Fruit fly (Drosophila melanogaster): Measurements from ENCODE around the gene kkv.

Gene kkv

dm6 chr3R:5374720-5375119, 17.9 kb downstream of the kkv start, which contains the start of the genes hd and CG14667:
hd (minus strand) TSS chr3R:5374962.
CG14667 (plus strand) TSS chr3R:5375022.
- TF ChIP-seq net (GFP tag; optimal IDR thresholded peaks at IDR 0.05) (no peak), Sox15 (GFP tag; optimal IDR thresholded peaks at IDR 0.05) (no peak), lz (GFP tag; optimal IDR thresholded peaks at IDR 0.05) (peak; percentile 5), dac (GFP tag; optimal IDR thresholded peaks at IDR 0.05) (no peak), CG6854 (GFP tag; optimal IDR thresholded peaks at IDR 0.05) (no peak), Smox (GFP tag; optimal IDR thresholded peaks at IDR 0.05) (no peak), CG31627 (GFP tag; optimal IDR thresholded peaks at IDR 0.05) (no peak), Blimp-1 (GFP tag; optimal IDR thresholded peaks at IDR 0.05) (no peak), CG1621 (tag; optimal IDR thresholded peaks at IDR 0.05) (no peak), Met (GFP tag; optimal IDR thresholded peaks at IDR 0.05) (no peak), Eip93F (GFP tag; optimal IDR thresholded peaks at IDR 0.05) (no peak), fkh (GFP tag; optimal IDR thresholded peaks at IDR 0.05) (peak; percentile 90)

- peak; percentile 27 for TF ChIP-seq CG8319 (GFP tag; optimal IDR thresholded peaks at IDR 0.05)
- TF ChIP-seq Hr39 (GFP tag; optimal IDR thresholded peaks at IDR 0.05), result peak; percentile 83
- TF ChIP-seq Sox102F (GFP tag; optimal IDR thresholded peaks at IDR 0.05), result no peak
- TF ChIP-seq dac (GFP tag; optimal IDR thresholded peaks at IDR 0.05), result no peak
- peak; percentile 32 for TF ChIP-seq CG1621 (tag; optimal IDR thresholded peaks at IDR 0.05)
- TF ChIP-seq Eip78C (GFP tag), result peak; percentile 79
- TF ChIP-seq CG31627 (GFP tag; optimal IDR thresholded peaks at IDR 0.05), result peak; percentile 86
- TF ChIP-seq eg (GFP tag; IDR thresholded peaks at IDR 0.05), result peak; percentile 45; the same call in 1 of the 3 replicates
- peak; percentile 11 for TF ChIP-seq Lpt (GFP tag; optimal IDR thresholded peaks at IDR 0.05)
- peak; percentile 59 for TF ChIP-seq CG3032 (tag; optimal IDR thresholded peaks at IDR 0.05)
- peak; percentile 55 for TF ChIP-seq Sox15 (GFP tag; optimal IDR thresholded peaks at IDR 0.05)
- TF ChIP-seq CG6163 (GFP tag; IDR thresholded peaks at IDR 0.05), result peak; percentile 72; the same call in 2 of the 3 replicates
- TF ChIP-seq CG6854 (GFP tag; optimal IDR thresholded peaks at IDR 0.05), result peak; percentile 17
- no peak for TF ChIP-seq Eip93F (GFP tag; optimal IDR thresholded peaks at IDR 0.05)
- TF ChIP-seq esn (GFP tag; optimal IDR thresholded peaks at IDR 0.05), result peak; percentile 78
- peak; percentile 44; the same call in 1 of the 2 replicates for TF ChIP-seq CG11294 (GFP tag; IDR thresholded peaks at IDR 0.05)
- TF ChIP-seq salr (GFP tag; optimal IDR thresholded peaks at IDR 0.05), result peak in 1 of 2 experiments; percentile 49
- TF ChIP-seq Hr38 (GFP tag; optimal IDR thresholded peaks at IDR 0.05), result peak; percentile 10
- no peak for TF ChIP-seq CG3919 (GFP tag; optimal IDR thresholded peaks at IDR 0.05)
- TF ChIP-seq Met (GFP tag; optimal IDR thresholded peaks at IDR 0.05), result no peak
- peak; percentile 65 for TF ChIP-seq acj6 (GFP tag; optimal IDR thresholded peaks at IDR 0.05)
- peak; percentile 83 for TF ChIP-seq cyc (GFP tag; optimal IDR thresholded peaks at IDR 0.05)
- TF ChIP-seq lz (GFP tag; optimal IDR thresholded peaks at IDR 0.05), result peak; percentile 81
- peak; percentile 42 for TF ChIP-seq Ets96B (tag; optimal IDR thresholded peaks at IDR 0.05)
- TF ChIP-seq CG11762 (GFP tag; optimal IDR thresholded peaks at IDR 0.05; ENCODE audit: insufficient read depth), result no peak
- TF ChIP-seq CG10631 (GFP tag; optimal IDR thresholded peaks at IDR 0.05), result no peak
- TF ChIP-seq Hr4 (GFP tag; optimal IDR thresholded peaks at IDR 0.05), result no peak
- TF ChIP-seq topi (GFP tag; optimal IDR thresholded peaks at IDR 0.05), result peak; percentile 68
- peak; percentile 34; the same call in 1 of the 2 replicates for TF ChIP-seq Gug (GFP tag; IDR thresholded peaks at IDR 0.05)
- peak; percentile 66 for TF ChIP-seq Ets21C (GFP tag; optimal IDR thresholded peaks at IDR 0.05)
- no peak for TF ChIP-seq CG15336 (GFP tag; IDR thresholded peaks at IDR 0.05)
- TF ChIP-seq CG11902 (GFP tag; optimal IDR thresholded peaks at IDR 0.05), result peak; percentile 58
These were observed 21.1 kb downstream of the kkv start, which contains the start of gene Polr2F for dm6 chr3R:5371563-5371962. Polr2F (plus strand) TSS chr3R:5371795.

- TF ChIP-seq CG9139 (GFP tag; optimal IDR thresholded peaks at IDR 0.05) (no peak), Blimp-1 (GFP tag; optimal IDR thresholded peaks at IDR 0.05) (no peak), Ets21C (GFP tag; optimal IDR thresholded peaks at IDR 0.05) (no peak), fd85E (GFP tag; optimal IDR thresholded peaks at IDR 0.05) (no peak), Hr39 (GFP tag; optimal IDR thresholded peaks at IDR 0.05) (no peak)
These were observed 23.1 kb downstream of the kkv start, which contains the start of the genes CG31542 and CG34277 for dm6 chr3R:5369490-5370001. CG31542 (plus strand) TSS chr3R:5369540. CG34277 (plus strand) TSS chr3R:5369540.

Measured in whole organism, prepupa.